Worm (Caenorhabditis elegans) whole organism, mixed stage, embryonic: ENCODE results near the gene str-103.

ENCODE experiments used
- blmp-1 ChIP-seq: fragments of 150-350 bp; optimal IDR thresholded peaks from 2 replicates; lab custom pipeline; 2014; ENCODE audit warnings: missing biosample characterization, missing genetic modification characterization
- cnd-1 ChIP-seq: fragments of 200-800 bp; sonication (Bioruptor generic); optimal IDR thresholded peaks from 2 replicates; lab custom pipeline; 2018; ENCODE audit warnings: mild to moderate bottlenecking, missing genetic modification characterization, missing compliant biosample characterization
- lin-13 ChIP-seq: fragments of 150-350 bp; optimal IDR thresholded peaks from 2 replicates; lab custom pipeline; 2014; ENCODE audit warnings: missing biosample characterization, missing genetic modification characterization
- lsy-2 ChIP-seq: fragments of 150-350 bp; optimal IDR thresholded peaks from 2 replicates; lab custom pipeline; 2014; ENCODE audit warnings: missing biosample characterization, missing genetic modification characterization
- mab-5 ChIP-seq: fragments of 150-350 bp; optimal IDR thresholded peaks from 2 replicates; lab custom pipeline; 2014; ENCODE audit warnings: missing biosample characterization, missing genetic modification characterization
- mls-2 ChIP-seq: sonication (generic microtip); optimal IDR thresholded peaks from 2 replicates; lab custom pipeline; 2016; ENCODE audit warnings: mild to moderate bottlenecking, missing genetic modification characterization, moderate library complexity, missing compliant biosample characterization
- nhr-12 ChIP-seq: fragments of 150-350 bp; optimal IDR thresholded peaks from 2 replicates; lab custom pipeline; 2014; ENCODE audit warnings: missing biosample characterization, missing genetic modification characterization
- nhr-237 ChIP-seq: fragments of 150-350 bp; optimal IDR thresholded peaks from 2 replicates; lab custom pipeline; 2014; ENCODE audit warnings: missing biosample characterization, missing genetic modification characterization
- snpc-4 ChIP-seq: fragments of 150-350 bp; optimal IDR thresholded peaks from 2 replicates; lab custom pipeline; 2014; ENCODE audit warnings: missing biosample characterization, missing genetic modification characterization
- unc-120 ChIP-seq: sonication (generic microtip); optimal IDR thresholded peaks from 2 replicates; lab custom pipeline; 2017; ENCODE audit warnings: missing genetic modification characterization, missing compliant biosample characterization; ENCODE audit not compliant: poor library complexity, severe bottlenecking
- unc-62 ChIP-seq: fragments of 150-350 bp; optimal IDR thresholded peaks from 2 replicates; lab custom pipeline; 2014; ENCODE audit warnings: missing biosample characterization, missing genetic modification reagents, missing genetic modification characterization

ce11 chrV:16142371-16142770, 23.9 kb upstream of the str-103 start, which contains the start of gene fbxa-18:
- TF ChIP-seq lin-13 (tag; lab: Kevin White, UChicago) (no peak), nhr-12 (tag; lab: Kevin White, UChicago) (no peak), cnd-1 (no peak), blmp-1 (tag; lab: Kevin White, UChicago) (no peak), unc-120 (tag; lab: Kevin White, UChicago) (no peak), mab-5 (tag; lab: Kevin White, UChicago) (no peak), snpc-4 (tag; lab: Kevin White, UChicago) (no peak), unc-62 (GFP tag; lab: Kevin White, UChicago) (no peak), nhr-237 (tag; lab: Kevin White, UChicago) (no peak), lsy-2 (tag; lab: Kevin White, UChicago) (no peak), mls-2 (tag; lab: Kevin White, UChicago) (no peak)
